Worm (Caenorhabditis elegans) whole organism, L3 larva: Measurements from ENCODE around the gene nhr-211.

ENCODE experiments used
- R02D3.7 ChIP-seq: fragments of 150-350 bp; optimal IDR thresholded peaks from 2 replicates; lab custom pipeline; 2014; ENCODE audit warnings: missing biosample characterization, missing genetic modification characterization
- ama-1 ChIP-seq: fragments of 150-350 bp; optimal IDR thresholded peaks from 2 replicates; lab custom pipeline; 2018
- ceh-82 ChIP-seq: fragments of 150-350 bp; optimal IDR thresholded peaks from 2 replicates; lab custom pipeline; 2014; ENCODE audit warnings: missing biosample characterization, missing genetic modification characterization
- elt-1 ChIP-seq: fragments of 150-350 bp; optimal IDR thresholded peaks from 2 replicates; lab custom pipeline; 2014; ENCODE audit warnings: missing biosample characterization, missing genetic modification characterization
- elt-3 ChIP-seq, 3 experiments: fragments of 150-350 bp in 1 of 3; sonication (generic microtip) in 2 of 3; optimal IDR thresholded peaks; 2 replicates in 2 of 3; 4 replicates in 1 of 3; lab custom pipeline; 2014 to 2017; ENCODE audit warnings: missing biosample characterization in 3 of 3, missing genetic modification characterization in 3 of 3
- mdl-1 ChIP-seq: fragments of 150-350 bp; optimal IDR thresholded peaks from 2 replicates; lab custom pipeline; 2014; ENCODE audit warnings: missing biosample characterization, missing genetic modification characterization
- nhr-11 ChIP-seq: fragments of 150-350 bp; optimal IDR thresholded peaks from 2 replicates; lab custom pipeline; 2014; ENCODE audit warnings: missing biosample characterization, missing genetic modification characterization
- nhr-237 ChIP-seq: fragments of 150-350 bp; optimal IDR thresholded peaks from 2 replicates; lab custom pipeline; 2014; ENCODE audit warnings: missing biosample characterization, missing genetic modification characterization
- zag-1 ChIP-seq: fragments of 150-350 bp; optimal IDR thresholded peaks from 2 replicates; lab custom pipeline; 2014; ENCODE audit warnings: missing biosample characterization, missing genetic modification characterization
- ztf-11 ChIP-seq: fragments of 150-350 bp; optimal IDR thresholded peaks from 2 replicates; lab custom pipeline; 2014; ENCODE audit warnings: missing biosample characterization, missing genetic modification characterization

DNA sequence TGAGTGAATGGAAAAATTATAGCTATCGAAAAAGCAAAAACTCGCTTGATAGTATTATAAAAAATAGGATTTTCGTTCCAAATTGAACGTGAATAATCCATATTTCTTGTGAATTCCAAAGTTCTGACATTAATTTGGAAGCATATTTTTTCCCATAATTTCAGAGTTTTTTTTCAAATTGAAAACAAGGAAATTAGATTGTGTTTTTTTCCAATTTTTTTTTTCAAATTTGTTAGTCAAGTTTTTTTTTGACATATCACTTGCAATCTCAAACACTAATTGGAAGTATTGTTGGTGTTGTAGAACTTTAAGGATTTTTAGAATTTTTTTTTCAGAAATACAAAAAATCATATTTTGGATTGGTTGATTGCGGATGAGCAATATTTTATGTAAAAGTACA lies 40.2 kb upstream of the nhr-211 start, which contains the start of gene srh-34:
- TF ChIP-seq mdl-1 (tag; lab: Kevin White, UChicago) (no peak), R02D3.7 (tag; lab: Kevin White, UChicago) (no peak), elt-3 (tag; optimal IDR thresholded peaks at IDR 0.05; lab: Kevin White, UChicago) (no peak), nhr-237 (tag; lab: Kevin White, UChicago) (no peak), nhr-11 (tag; lab: Kevin White, UChicago) (no peak), ama-1 (lab: Kevin White, UChicago) (no peak), zag-1 (no peak), elt-1 (tag; lab: Kevin White, UChicago) (no peak), ztf-11 (tag; lab: Kevin White, UChicago) (no peak), ceh-82 (no peak)
